Worm (Caenorhabditis elegans) whole organism, L3 larva: ENCODE results near the gene ldp-1.
"Not testable (repeated sequence)": the region's sequence is repeated elsewhere in the genome, so short reads cannot be mapped to it uniquely, and the experiment has no call there.

ENCODE experiments used
- R02D3.7 ChIP-seq: fragments of 150-350 bp; optimal IDR thresholded peaks from 2 replicates; lab custom pipeline; 2014; ENCODE audit warnings: missing biosample characterization, missing genetic modification characterization
- ZK546.5 ChIP-seq: sonication (generic microtip); optimal IDR thresholded peaks from 2 replicates; lab custom pipeline; 2017; ENCODE audit warnings: missing biosample characterization, missing genetic modification characterization
- aly-2 ChIP-seq: fragments of 150-350 bp; optimal IDR thresholded peaks from 2 replicates; lab custom pipeline; 2014; ENCODE audit warnings: missing biosample characterization, missing genetic modification characterization
- ama-1 ChIP-seq: fragments of 150-350 bp; optimal IDR thresholded peaks from 2 replicates; lab custom pipeline; 2018
- ceh-16 ChIP-seq: sonication (generic microtip); optimal IDR thresholded peaks from 2 replicates; lab custom pipeline; 2017; ENCODE audit warnings: missing biosample characterization, missing genetic modification characterization
- ceh-28 ChIP-seq: fragments of 150-350 bp; optimal IDR thresholded peaks from 2 replicates; lab custom pipeline; 2014; ENCODE audit warnings: missing biosample characterization, missing genetic modification reagents, missing genetic modification characterization
- daf-12 ChIP-seq: fragments of 150-350 bp; optimal IDR thresholded peaks from 2 replicates; lab custom pipeline; 2014; ENCODE audit warnings: missing biosample characterization, missing genetic modification reagents, missing genetic modification characterization
- egl-27 ChIP-seq: sonication (generic microtip); optimal IDR thresholded peaks from 4 replicates; lab custom pipeline; 2017; ENCODE audit warnings: missing biosample characterization, missing genetic modification reagents, missing genetic modification characterization
- elt-2 ChIP-seq: sonication (generic microtip); optimal IDR thresholded peaks from 2 replicates; lab custom pipeline; 2016; ENCODE audit warnings: missing genetic modification reagents, mild to moderate bottlenecking, missing genetic modification characterization, missing compliant biosample characterization
- elt-3 ChIP-seq, 3 experiments: fragments of 150-350 bp in 1 of 3; sonication (generic microtip) in 2 of 3; optimal IDR thresholded peaks; 2 replicates in 2 of 3; 4 replicates in 1 of 3; lab custom pipeline; 2014 to 2017; ENCODE audit warnings: missing biosample characterization in 3 of 3, missing genetic modification characterization in 3 of 3
- eor-1 ChIP-seq, 2 experiments: fragments of 150-350 bp; optimal IDR thresholded peaks; 2 replicates each; lab custom pipeline; 2014 to 2018; ENCODE audit warnings: missing biosample characterization in 2 of 2, missing genetic modification characterization in 2 of 2
- fkh-10 ChIP-seq: sonication (generic microtip); optimal IDR thresholded peaks from 2 replicates; lab custom pipeline; 2017; ENCODE audit warnings: missing biosample characterization, missing genetic modification reagents, missing genetic modification characterization
- fkh-2 ChIP-seq: fragments of 150-350 bp; optimal IDR thresholded peaks from 2 replicates; lab custom pipeline; 2014; ENCODE audit warnings: missing biosample characterization, missing genetic modification reagents, missing genetic modification characterization
- fos-1 ChIP-seq: fragments of 150-350 bp; optimal IDR thresholded peaks from 2 replicates; lab custom pipeline; 2014; ENCODE audit warnings: missing biosample characterization, missing genetic modification characterization
- jun-1 ChIP-seq: fragments of 150-350 bp; optimal IDR thresholded peaks from 2 replicates; lab custom pipeline; 2014; ENCODE audit warnings: missing biosample characterization, missing genetic modification reagents, missing genetic modification characterization
- lsy-12 ChIP-seq: sonication (generic microtip); optimal IDR thresholded peaks from 2 replicates; lab custom pipeline; 2016; ENCODE audit warnings: mild to moderate bottlenecking, missing genetic modification characterization, missing compliant biosample characterization
- mdl-1 ChIP-seq: fragments of 150-350 bp; optimal IDR thresholded peaks from 2 replicates; lab custom pipeline; 2014; ENCODE audit warnings: missing biosample characterization, missing genetic modification characterization
- mml-1 ChIP-seq: fragments of 150-350 bp; sonication (generic microtip); optimal IDR thresholded peaks from 3 replicates; lab custom pipeline; 2014; ENCODE audit warnings: missing biosample characterization, missing genetic modification characterization
- nhr-11 ChIP-seq: fragments of 150-350 bp; optimal IDR thresholded peaks from 2 replicates; lab custom pipeline; 2014; ENCODE audit warnings: missing biosample characterization, missing genetic modification characterization
- nhr-12 ChIP-seq: fragments of 150-350 bp; optimal IDR thresholded peaks from 2 replicates; lab custom pipeline; 2014; ENCODE audit warnings: missing biosample characterization, missing genetic modification characterization
- nhr-23 ChIP-seq: fragments of 150-350 bp; optimal IDR thresholded peaks from 2 replicates; lab custom pipeline; 2014; ENCODE audit warnings: missing biosample characterization, missing genetic modification reagents, missing genetic modification characterization
- nhr-25 ChIP-seq: sonication (generic microtip); optimal IDR thresholded peaks from 2 replicates; lab custom pipeline; 2017; ENCODE audit warnings: missing biosample characterization, missing genetic modification characterization
- nhr-28 ChIP-seq: fragments of 150-350 bp; optimal IDR thresholded peaks from 2 replicates; lab custom pipeline; 2014; ENCODE audit warnings: missing biosample characterization, missing genetic modification characterization
- nhr-76 ChIP-seq: fragments of 150-350 bp; sonication (generic microtip); optimal IDR thresholded peaks from 5 replicates; lab custom pipeline; 2014; ENCODE audit warnings: missing biosample characterization, missing genetic modification characterization
- nhr-77 ChIP-seq: fragments of 150-350 bp; optimal IDR thresholded peaks from 2 replicates; lab custom pipeline; 2014; ENCODE audit warnings: missing biosample characterization, missing genetic modification characterization
- skn-1 ChIP-seq: fragments of 150-350 bp; optimal IDR thresholded peaks from 2 replicates; lab custom pipeline; 2014; ENCODE audit warnings: missing biosample characterization, missing genetic modification characterization
- snpc-4 ChIP-seq: fragments of 150-350 bp; optimal IDR thresholded peaks from 2 replicates; lab custom pipeline; 2014; ENCODE audit warnings: missing biosample characterization, missing genetic modification characterization
- tbx-2 ChIP-seq: sonication (generic microtip); optimal IDR thresholded peaks from 2 replicates; lab custom pipeline; 2016; ENCODE audit warnings: mild to moderate bottlenecking, missing genetic modification characterization, missing compliant biosample characterization
- unc-39 ChIP-seq: sonication (generic microtip); optimal IDR thresholded peaks from 4 replicates; lab custom pipeline; 2017; ENCODE audit warnings: missing biosample characterization, missing genetic modification characterization
- unc-62 ChIP-seq: fragments of 150-350 bp; sonication (generic microtip); optimal IDR thresholded peaks from 4 replicates; lab custom pipeline; 2014; ENCODE audit warnings: missing biosample characterization, missing genetic modification reagents, missing genetic modification characterization
- zag-1 ChIP-seq: fragments of 150-350 bp; optimal IDR thresholded peaks from 2 replicates; lab custom pipeline; 2014; ENCODE audit warnings: missing biosample characterization, missing genetic modification characterization
- ztf-4 ChIP-seq: fragments of 150-350 bp; optimal IDR thresholded peaks from 2 replicates; lab custom pipeline; 2014; ENCODE audit warnings: missing biosample characterization, missing genetic modification characterization

ldp-1 gene

DNA sequence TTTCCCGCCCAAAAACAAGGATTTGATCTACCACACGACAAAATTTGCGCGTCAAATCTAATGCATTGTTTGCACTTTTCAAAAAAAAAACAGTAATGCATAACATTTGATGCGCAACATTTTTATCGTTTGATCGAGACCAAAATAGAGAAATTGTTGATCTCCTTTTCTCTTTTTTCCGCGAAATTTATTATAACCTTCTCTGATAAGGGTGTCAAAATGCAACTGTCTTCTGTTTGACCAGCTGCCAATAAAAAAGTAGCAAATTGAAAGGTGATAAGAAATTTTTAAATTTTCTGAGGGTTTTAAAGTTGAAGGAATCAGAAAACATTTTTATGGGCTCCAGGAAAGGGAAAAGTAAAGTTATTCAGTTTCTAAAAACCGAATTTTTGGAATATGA is 9.7 kb downstream of the ldp-1 start:
- TF ChIP-seq nhr-12 (tag; lab: Kevin White, UChicago) (no peak), ceh-28 (tag; lab: Kevin White, UChicago) (no peak), unc-62 (no peak), mml-1 (no peak), elt-2 (tag; lab: Kevin White, UChicago) (peak; percentile 10), nhr-76 (tag; lab: Kevin White, UChicago) (peak; percentile 59)
- TF ChIP-seq, all 47 proteins: peak for 2

DNA sequence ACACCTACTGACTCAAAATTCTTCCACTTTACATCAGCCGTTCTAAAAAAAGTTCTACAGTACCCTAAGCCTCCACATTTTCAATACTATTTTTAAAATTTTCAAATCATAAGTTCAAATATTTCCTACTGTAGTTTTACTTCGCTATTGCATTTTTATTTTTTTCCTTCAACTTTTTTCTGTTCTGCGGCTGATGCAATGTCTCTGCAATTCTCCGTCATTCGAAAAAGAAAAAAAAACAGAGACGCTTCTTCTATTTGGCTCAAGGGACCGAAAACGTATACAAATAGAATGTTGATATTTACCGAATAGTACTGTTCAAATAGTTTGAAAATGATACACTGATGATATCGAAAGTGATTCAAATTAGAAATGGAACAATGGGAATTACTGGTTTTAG is 11.0 kb downstream of the ldp-1 start:
- TF ChIP-seq unc-62 (no peak), jun-1 (tag; lab: Kevin White, UChicago) (peak; percentile 28)
- TF ChIP-seq, all 47 proteins: peak for 1

ce11 chrV:2139918-2140317 is 12.6 kb downstream of the ldp-1 start, which contains the start of gene F22F7.7:
Gene F22F7.7, minus strand, starts transcription at chrV:2140042.
- no peak for TF ChIP-seq tbx-2 (tag; lab: Kevin White, UChicago)
- no peak for TF ChIP-seq ztf-4 (tag; lab: Kevin White, UChicago)
- no peak for TF ChIP-seq fkh-10 (GFP tag; lab: Kevin White, UChicago)
- TF ChIP-seq aly-2 (tag; lab: Kevin White, UChicago) = no peak
- no peak for TF ChIP-seq nhr-28 (tag; lab: Kevin White, UChicago)
- no peak for TF ChIP-seq nhr-25
- TF ChIP-seq snpc-4 (tag; lab: Kevin White, UChicago) = no peak
- no peak for TF ChIP-seq zag-1 (tag; lab: Kevin White, UChicago)
- TF ChIP-seq daf-12 (tag; lab: Kevin White, UChicago) = no peak
- no peak for TF ChIP-seq unc-39 (tag; lab: Kevin White, UChicago)
- TF ChIP-seq mdl-1 = no peak
- no peak for TF ChIP-seq egl-27 (tag; lab: Kevin White, UChicago)
- TF ChIP-seq ama-1 (lab: Kevin White, UChicago) = no peak
- no peak for TF ChIP-seq R02D3.7 (tag; lab: Kevin White, UChicago)
- no peak for TF ChIP-seq nhr-11 (tag; lab: Kevin White, UChicago)
- TF ChIP-seq mml-1 = no peak
- no peak for TF ChIP-seq ceh-16 (tag; lab: Kevin White, UChicago)
- no peak for TF ChIP-seq nhr-23 (tag; lab: Kevin White, UChicago)

ce11 chrV:2144408-2144807 is 17.1 kb downstream of the ldp-1 start, which contains the start of gene F22F7.12:
Gene F22F7.12, minus strand, starts transcription at chrV:2144508.
- not testable (repeated sequence) for TF ChIP-seq zag-1 (tag; lab: Kevin White, UChicago); fkh-2; eor-1 (tag; optimal IDR thresholded peaks at IDR 0.05; lab: Kevin White, UChicago)

ce11 chrV:2146044-2146443 is 18.7 kb downstream of the ldp-1 start, which contains the start of gene str-52:
Gene str-52, minus strand, starts transcription at chrV:2146144.
- no peak for TF ChIP-seq lsy-12 (tag; lab: Kevin White, UChicago)

- no peak for TF ChIP-seq fos-1 (tag; lab: Kevin White, UChicago)
- TF ChIP-seq, all 47 proteins: peak for 0
These were observed 19.5 kb downstream of the ldp-1 start, which contains the start of gene srbc-20 for ce11 chrV:2146795-2147194. Gene srbc-20, plus strand, starts transcription at chrV:2147095.

DNA sequence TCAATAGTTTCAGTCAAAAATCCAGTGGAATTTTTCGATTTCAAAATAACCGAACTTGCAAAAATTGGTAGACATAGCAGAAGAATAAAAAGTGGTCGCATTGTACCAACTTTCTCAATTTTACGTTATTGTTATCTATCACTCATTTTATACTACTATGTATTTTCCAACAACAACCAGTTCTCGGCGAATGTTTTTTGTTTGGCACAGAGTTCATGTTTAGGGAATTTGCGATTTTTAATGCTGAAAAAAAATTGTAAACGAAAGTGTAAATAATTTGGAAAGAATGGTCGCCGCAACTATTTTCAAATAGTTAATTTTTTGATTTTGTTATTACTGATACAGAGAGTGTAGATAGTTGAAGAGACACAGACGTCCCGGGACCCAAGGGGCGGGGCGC is 22.1 kb downstream of the ldp-1 start, which contains the start of gene C45H4.21:
TSS of gene C45H4.21 (minus strand) at position 101 of the 400 bp plus-strand sequence.
- TF ChIP-seq snpc-4 (tag; lab: Kevin White, UChicago) (no peak), nhr-23 (tag; lab: Kevin White, UChicago) (no peak), elt-3 (tag; optimal IDR thresholded peaks at IDR 0.05; lab: Kevin White, UChicago) (no peak), skn-1 (tag; lab: Kevin White, UChicago) (no peak), ZK546.5 (tag; lab: Kevin White, UChicago) (no peak), nhr-77 (tag; lab: Kevin White, UChicago) (no peak)
- TF ChIP-seq, all 47 proteins: peak for 0
